Worm (Caenorhabditis elegans): ENCODE measurements around the gene nlp-23.

Gene nlp-23

DNA sequence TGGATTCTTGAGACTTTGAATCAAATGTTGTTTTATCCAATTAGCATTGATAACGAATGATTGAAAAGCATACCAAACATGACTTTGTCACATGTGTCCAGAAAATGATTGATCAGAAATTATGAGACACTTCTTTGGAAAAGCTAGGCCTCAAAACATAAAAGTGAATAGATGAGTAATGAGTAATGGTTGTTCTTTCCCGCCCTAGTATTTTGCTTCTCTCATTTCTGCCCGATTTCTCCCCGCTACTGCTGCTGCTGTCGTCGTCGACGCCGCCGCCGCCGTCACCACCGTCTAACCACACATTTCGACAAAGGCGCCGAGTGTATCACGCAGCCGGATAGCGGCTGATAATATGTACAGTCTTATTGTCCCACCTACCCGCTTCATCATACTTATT lies 42.7 kb upstream of the nlp-23 start, which contains the start of gene F47G3.1:
TSS of gene F47G3.1 (plus strand) at position 301 of the 400 bp plus-strand sequence.
- TF ChIP-seq aha-1 (tag) (peak; percentile 16), mdl-1 (tag; optimal IDR thresholded peaks at IDR 0.05) (no peak), madf-9 (GFP tag; conservative IDR thresholded peaks at IDR 0.05) (0 out of 2 replicates have a peak, but pooled peaks have one; percentile 28), mxl-3 (GFP tag; optimal IDR thresholded peaks at IDR 0.05) (peak; percentile 43), hlh-11 (tag; optimal IDR thresholded peaks at IDR 0.05) (peak; percentile 34), daf-8 (GFP tag; IDR thresholded peaks at IDR 0.05) (no peak)

DNA sequence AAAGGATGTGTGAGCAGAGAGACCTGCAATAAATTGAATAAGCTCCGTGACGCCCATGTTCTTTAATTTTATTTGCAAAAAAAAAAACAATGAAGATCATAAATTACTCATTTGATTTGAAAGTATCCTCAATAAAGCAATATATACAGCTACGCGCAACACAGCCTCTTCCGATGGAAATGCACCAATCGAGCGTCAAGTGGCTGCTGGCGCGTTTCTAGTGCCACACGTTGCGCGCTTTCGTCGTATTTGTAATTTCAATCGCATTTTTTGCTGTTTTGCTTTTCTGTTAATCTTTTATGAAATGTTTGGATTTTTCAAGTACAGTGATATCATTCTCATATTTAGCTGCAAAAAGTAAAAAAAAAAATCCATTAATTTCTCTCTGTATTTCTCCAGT lies 39.5 kb upstream of the nlp-23 start:
- TF ChIP-seq madf-9 (GFP tag; conservative IDR thresholded peaks at IDR 0.05) (no peak), Y48G9A.11 (GFP tag; IDR thresholded peaks at IDR 0.05) (no peak), F10B5.3 (tag; optimal IDR thresholded peaks at IDR 0.05) (no peak), D1046.2 (GFP tag; IDR thresholded peaks at IDR 0.05) (no peak), sdz-12 (GFP tag; optimal IDR thresholded peaks at IDR 0.05) (no peak), nhr-102 (tag; optimal IDR thresholded peaks at IDR 0.05) (peak; percentile 42), rbr-2 (tag; optimal IDR thresholded peaks at IDR 0.05) (peak; percentile 54), lsy-2 (tag; optimal IDR thresholded peaks at IDR 0.05) (peak in 1 of 2 experiments; percentile 78), duxl-1 (tag; optimal IDR thresholded peaks at IDR 0.05; ENCODE audit: poor library complexity) (peak; percentile 2), daf-8 (GFP tag; IDR thresholded peaks at IDR 0.05) (no peak), dve-1 (tag; optimal IDR thresholded peaks at IDR 0.05; ENCODE audit: insufficient read depth) (peak; percentile 66), mes-2 (tag; optimal IDR thresholded peaks at IDR 0.05; ENCODE audit: poor library complexity, severe bottlenecking) (peak; percentile 73), R02D3.7 (tag; optimal IDR thresholded peaks at IDR 0.05) (no peak), egl-27 (tag; optimal IDR thresholded peaks at IDR 0.05) (no peak), hif-1 (tag; optimal IDR thresholded peaks at IDR 0.05) (peak in 1 of 2 experiments; percentile 11), nhr-25 (tag; optimal IDR thresholded peaks at IDR 0.05; ENCODE audit: borderline replicate concordance, insufficient read depth) (no peak), hmg-1.1 (GFP tag; IDR thresholded peaks at IDR 0.05) (peak; percentile 73), lim-7 (GFP tag; IDR thresholded peaks at IDR 0.05) (no peak), nhr-11 (tag; optimal IDR thresholded peaks at IDR 0.05) (no peak), nhr-28 (tag; optimal IDR thresholded peaks at IDR 0.05) (peak; percentile 55), mxl-3 (GFP tag; optimal IDR thresholded peaks at IDR 0.05) (peak; percentile 5), snpc-1.2 (GFP tag; IDR thresholded peaks at IDR 0.05) (no peak), nhr-77 (tag; optimal IDR thresholded peaks at IDR 0.05) (peak; percentile 9), aly-2 (tag; optimal IDR thresholded peaks at IDR 0.05) (no peak), ztf-7 (tag; optimal IDR thresholded peaks at IDR 0.05) (peak; percentile 15), daf-12 (tag; optimal IDR thresholded peaks at IDR 0.05) (no peak), pha-4 (GFP tag; IDR thresholded peaks at IDR 0.05) (no peak), pha-4 (tag; optimal IDR thresholded peaks at IDR 0.05) (no peak), ceh-20 (GFP tag; IDR thresholded peaks at IDR 0.05) (no peak), unc-62 (GFP tag; optimal IDR thresholded peaks at IDR 0.05 in 1 of 2) (no peak), unc-62 (tag; optimal IDR thresholded peaks at IDR 0.05) (no peak), mep-1 (tag; optimal IDR thresholded peaks at IDR 0.05) (peak; percentile 74), nhr-41 (GFP tag; IDR thresholded peaks at IDR 0.05) (no peak), F44E2.7 (GFP tag; IDR thresholded peaks at IDR 0.05) (no peak), php-3 (GFP tag; IDR thresholded peaks at IDR 0.05) (no peak), aha-1 (tag) (no peak), dmd-8 (GFP tag; IDR thresholded peaks at IDR 0.05) (no peak), tag-97 (GFP tag; IDR thresholded peaks at IDR 0.05) (no peak), Y75B8A.6 (GFP tag; IDR thresholded peaks at IDR 0.05) (no peak), lin-29 (GFP tag; IDR thresholded peaks at IDR 0.05) (no peak), lin-1 (GFP tag; IDR thresholded peaks at IDR 0.05) (no peak), mdt-29 (GFP tag; IDR thresholded peaks at IDR 0.05) (no peak), nhr-76 (tag; optimal IDR thresholded peaks at IDR 0.05) (no peak), daf-19 (GFP tag; conservative IDR thresholded peaks at IDR 0.05) (no peak), zag-1 (tag; optimal IDR thresholded peaks at IDR 0.05) (no peak), mxl-2 (GFP tag; conservative IDR thresholded peaks at IDR 0.05) (no peak), ceh-44 (GFP tag; IDR thresholded peaks at IDR 0.05) (no peak)
